Worm (Caenorhabditis elegans) whole organism, L4 larva: ENCODE results near the gene F10C1.3.

Experiments used
- F37D6.2 ChIP-seq: sonication (generic microtip); optimal IDR thresholded peaks from 2 replicates; lab custom pipeline; 2016; ENCODE audit warnings: mild to moderate bottlenecking, missing genetic modification characterization, missing compliant biosample characterization
- R02D3.7 ChIP-seq: fragments of 150-350 bp; sonication (generic microtip); optimal IDR thresholded peaks from 3 replicates; lab custom pipeline; 2014; ENCODE audit warnings: missing biosample characterization, missing genetic modification characterization
- aha-1 ChIP-seq: fragments of 150-350 bp; peaks from one replicate; lab custom pipeline; 2014; ENCODE audit warnings: missing biosample characterization, missing genetic modification characterization
- aly-2 ChIP-seq: sonication (generic microtip); optimal IDR thresholded peaks from 2 replicates; lab custom pipeline; 2018; ENCODE audit warnings: missing biosample characterization, missing genetic modification characterization
- arid-1 ChIP-seq: fragments of 200-800 bp; sonication (Bioruptor generic); conservative IDR thresholded peaks from 2 replicates; pipeline ENCODE4 v1.3.6; 2022; ENCODE audit warnings: missing genetic modification reagents, missing genetic modification characterization, missing compliant biosample characterization
- ceh-20 ChIP-seq: fragments of 200-800 bp; sonication (Bioruptor generic); IDR thresholded peaks from 2 replicates; pipeline ENCODE4 v1.3.6; 2022; ENCODE audit warnings: missing genetic modification reagents, missing genetic modification characterization, missing compliant biosample characterization
- ceh-32 ChIP-seq: sonication (generic microtip); optimal IDR thresholded peaks from 2 replicates; lab custom pipeline; 2016; ENCODE audit warnings: mild to moderate bottlenecking, missing genetic modification characterization, missing compliant biosample characterization; ENCODE audit not compliant: poor library complexity
- ceh-44 ChIP-seq: fragments of 200-800 bp; sonication (Bioruptor generic); IDR thresholded peaks from 2 replicates; pipeline ENCODE4 v1.3.6; 2022; ENCODE audit warnings: missing genetic modification reagents, missing genetic modification characterization, missing compliant biosample characterization
- daf-19 ChIP-seq: fragments of 200-800 bp; sonication (Bioruptor generic); conservative IDR thresholded peaks from 2 replicates; pipeline ENCODE4 v1.3.6; 2022; ENCODE audit warnings: missing genetic modification characterization, missing compliant biosample characterization
- daf-8 ChIP-seq: fragments of 200-800 bp; sonication (Bioruptor generic); IDR thresholded peaks from 2 replicates; pipeline ENCODE4 v1.3.6; 2022; ENCODE audit warnings: missing genetic modification characterization, missing compliant biosample characterization
- dpl-1 ChIP-seq: fragments of 150-350 bp; optimal IDR thresholded peaks from 2 replicates; lab custom pipeline; 2014; ENCODE audit warnings: missing biosample characterization, missing genetic modification reagents, missing genetic modification characterization
- dve-1 ChIP-seq: sonication (generic microtip); optimal IDR thresholded peaks from 2 replicates; lab custom pipeline; 2017; ENCODE audit warnings: antibody characterized with exemption, mild to moderate bottlenecking, missing genetic modification characterization, missing compliant biosample characterization; ENCODE audit not compliant: insufficient read depth
- fos-1 ChIP-seq: fragments of 150-350 bp; optimal IDR thresholded peaks from 2 replicates; lab custom pipeline; 2014; ENCODE audit warnings: missing biosample characterization, missing genetic modification characterization
- hif-1 ChIP-seq, 2 experiments: sonication (generic microtip); optimal IDR thresholded peaks; 2 replicates each; lab custom pipeline; 2016 to 2017; ENCODE audit warnings: missing compliant biosample characterization in 2 of 2, missing genetic modification characterization in 2 of 2, missing genetic modification reagents in 2 of 2, missing genotype in 2 of 2, mild to moderate bottlenecking in 1 of 2
- hlh-11 ChIP-seq: fragments of 200-800 bp; sonication (Bioruptor generic); optimal IDR thresholded peaks from 2 replicates; lab custom pipeline; 2018; ENCODE audit warnings: mild to moderate bottlenecking, missing genetic modification characterization, missing compliant biosample characterization
- hmg-1.1 ChIP-seq: fragments of 200-800 bp; sonication (Bioruptor generic); IDR thresholded peaks from 2 replicates; pipeline ENCODE4 v1.3.6; 2022; ENCODE audit warnings: missing genetic modification reagents, missing genetic modification characterization, missing compliant biosample characterization
- lin-15B ChIP-seq: fragments of 150-350 bp; sonication (generic microtip); optimal IDR thresholded peaks from 3 replicates; lab custom pipeline; 2014; ENCODE audit warnings: missing biosample characterization, missing genetic modification characterization
- lsy-2 ChIP-seq, 2 experiments: fragments of 150-350 bp in 1 of 2; sonication (generic microtip) in 1 of 2; optimal IDR thresholded peaks; 2 replicates each; lab custom pipeline; 2014 to 2017; ENCODE audit warnings: missing biosample characterization in 2 of 2, missing genetic modification characterization in 2 of 2
- madf-5 ChIP-seq, 2 experiments: fragments of 200-800 bp; sonication (Bioruptor generic); IDR thresholded peaks; 2 replicates each; pipeline ENCODE4 v1.3.6; 2022; ENCODE audit warnings: missing compliant biosample characterization in 2 of 2, missing genetic modification characterization in 2 of 2
- mes-2 ChIP-seq: sonication (generic microtip); optimal IDR thresholded peaks from 2 replicates; lab custom pipeline; 2016; ENCODE audit warnings: missing genotype, mild to moderate bottlenecking, missing genetic modification characterization, missing compliant biosample characterization; ENCODE audit not compliant: poor library complexity, severe bottlenecking
- mxl-2 ChIP-seq: fragments of 200-800 bp; sonication (Bioruptor generic); conservative IDR thresholded peaks from 2 replicates; pipeline ENCODE4 v1.3.6; 2022; ENCODE audit warnings: missing genetic modification reagents, missing genetic modification characterization, missing compliant biosample characterization
- nhr-102 ChIP-seq: sonication (generic microtip); optimal IDR thresholded peaks from 2 replicates; lab custom pipeline; 2016; ENCODE audit warnings: mild to moderate bottlenecking, missing genetic modification characterization, moderate library complexity, missing compliant biosample characterization
- nhr-41 ChIP-seq: fragments of 200-800 bp; sonication (Bioruptor generic); IDR thresholded peaks from 2 replicates; pipeline ENCODE4 v1.3.6; 2022; ENCODE audit warnings: missing genetic modification reagents, missing genetic modification characterization, missing compliant biosample characterization
- pha-4 ChIP-seq, 2 experiments: fragments of 150-350 bp in 1 of 2; fragments of 200-800 bp in 1 of 2; sonication (Bioruptor generic) in 1 of 2; IDR thresholded peaks in 1 of 2; optimal IDR thresholded peaks in 1 of 2; 2 replicates each; pipeline versions ENCODE4 v1.3.6 to Lab custom; 2014 to 2022; ENCODE audit warnings: missing genetic modification characterization in 2 of 2, missing genetic modification reagents in 2 of 2, missing biosample characterization in 1 of 2, missing compliant biosample characterization in 1 of 2
- snpc-4 ChIP-seq: fragments of 150-350 bp; optimal IDR thresholded peaks from 2 replicates; lab custom pipeline; 2014; ENCODE audit warnings: missing biosample characterization, missing genetic modification characterization
- spr-3 ChIP-seq: fragments of 200-800 bp; sonication (Bioruptor generic); optimal IDR thresholded peaks from 2 replicates; lab custom pipeline; 2018; ENCODE audit warnings: mild to moderate bottlenecking, missing genetic modification characterization, missing compliant biosample characterization
- unc-39 ChIP-seq: sonication (generic microtip); optimal IDR thresholded peaks from 2 replicates; lab custom pipeline; 2017; ENCODE audit warnings: missing biosample characterization, missing genetic modification characterization
- unc-62 ChIP-seq, 3 experiments: fragments of 150-350 bp in 1 of 3; sonication (generic microtip); optimal IDR thresholded peaks in 2 of 3; peaks in 1 of 3; 1 replicate in 1 of 3; 2 replicates in 2 of 3; lab custom pipeline; 2014 to 2017; ENCODE audit warnings: missing biosample characterization in 3 of 3, missing genetic modification characterization in 3 of 3, missing genetic modification reagents in 3 of 3, missing genotype in 1 of 3
- vab-7 ChIP-seq: fragments of 200-800 bp; sonication (Bioruptor generic); IDR thresholded peaks from 2 replicates; pipeline ENCODE4 v1.3.6; 2022; ENCODE audit warnings: missing genetic modification reagents, missing genetic modification characterization, missing compliant biosample characterization
- zag-1 ChIP-seq: fragments of 150-350 bp; optimal IDR thresholded peaks from 2 replicates; lab custom pipeline; 2014; ENCODE audit warnings: missing biosample characterization, missing genetic modification characterization

F10C1.3 gene

DNA sequence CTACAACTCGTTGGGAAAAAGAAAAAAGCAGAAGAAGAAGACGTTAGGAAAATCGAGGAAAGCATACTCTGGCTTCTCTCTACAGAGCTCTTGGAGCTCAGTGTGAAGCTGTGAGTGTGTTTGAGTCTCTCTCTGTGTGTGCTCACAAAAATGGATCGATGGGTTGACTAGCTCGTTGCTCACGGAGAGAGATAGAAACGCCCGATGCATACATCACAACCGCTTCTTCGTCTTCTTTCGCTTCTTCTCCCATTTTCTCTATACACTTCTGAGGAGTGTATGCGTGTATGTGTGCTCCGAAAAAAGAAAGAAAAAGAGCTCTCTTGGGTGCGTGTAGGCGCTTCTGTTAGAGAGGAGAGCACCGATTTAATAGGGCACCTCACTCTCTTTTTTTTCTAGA, 32.5 kb downstream of the F10C1.3 start (continued):
- peak in 1 of 2 experiments; percentile 37 for TF ChIP-seq hif-1 (tag; optimal IDR thresholded peaks at IDR 0.05; lab: Kevin White, UChicago)
- TF ChIP-seq dpl-1: peak; percentile 15
- no peak for TF ChIP-seq mxl-2 (GFP tag; lab: Robert Waterston, UW)
- TF ChIP-seq fos-1 (tag; lab: Kevin White, UChicago): no peak
- TF ChIP-seq lsy-2 (tag; optimal IDR thresholded peaks at IDR 0.05; lab: Kevin White, UChicago): peak; percentile 70 to 71
- no peak for TF ChIP-seq daf-8 (GFP tag; lab: Robert Waterston, UW)
- TF ChIP-seq aha-1: peak; percentile 75
- TF ChIP-seq daf-19 (GFP tag; lab: Robert Waterston, UW): peak; percentile 56; the same call in 1 of the 2 replicates
- TF ChIP-seq unc-62 (GFP tag; optimal IDR thresholded peaks at IDR 0.05 in 1 of 2; lab: Kevin White, UChicago): peak in 1 of 2 experiments; percentile 75
- no peak for TF ChIP-seq unc-62 (tag; optimal IDR thresholded peaks at IDR 0.05; lab: Kevin White, UChicago)
- TF ChIP-seq F37D6.2 (tag; lab: Kevin White, UChicago): peak; percentile 61
- TF ChIP-seq dve-1 (tag; lab: Kevin White, UChicago): no peak
- no peak for TF ChIP-seq lin-15B
- TF ChIP-seq nhr-41: no peak
- no peak for TF ChIP-seq madf-5 (GFP tag; IDR thresholded peaks at IDR 0.05; lab: Robert Waterston, UW)
- no peak for TF ChIP-seq unc-39 (tag; lab: Kevin White, UChicago)
- TF ChIP-seq ceh-32 (tag; lab: Kevin White, UChicago): no peak
- TF ChIP-seq hmg-1.1 (GFP tag; lab: Robert Waterston, UW): peak; percentile 86

DNA sequence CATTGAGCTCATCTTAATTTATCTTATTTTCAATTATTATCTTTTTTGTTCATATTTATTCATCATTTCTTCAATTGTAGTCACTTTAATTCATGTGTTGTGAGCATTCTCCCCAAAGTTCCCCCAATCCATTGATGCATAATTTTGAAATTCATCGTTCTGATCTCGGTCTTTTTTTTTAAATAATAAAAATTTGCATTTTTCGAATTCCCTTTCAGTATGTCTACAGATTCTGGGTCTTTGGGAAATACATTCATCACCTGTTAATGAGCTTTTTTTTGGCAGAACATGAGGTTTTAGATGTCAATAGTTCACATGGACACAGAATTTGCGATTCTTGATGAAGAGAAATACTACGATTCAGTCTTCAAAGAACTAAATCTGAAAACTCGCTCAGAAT, 37.7 kb downstream of the F10C1.3 start, which contains the start of gene damt-1:
Gene damt-1 (plus strand): TSS at position 301 of the 400 bp plus-strand sequence.
- peak in 1 of 2 experiments; percentile 10 for TF ChIP-seq unc-62 (GFP tag; optimal IDR thresholded peaks at IDR 0.05 in 1 of 2; lab: Kevin White, UChicago)
- TF ChIP-seq unc-62 (tag; optimal IDR thresholded peaks at IDR 0.05; lab: Kevin White, UChicago): no peak
- no peak for TF ChIP-seq aly-2 (tag; lab: Kevin White, UChicago)
- no peak for TF ChIP-seq hmg-1.1 (GFP tag; lab: Robert Waterston, UW)

DNA sequence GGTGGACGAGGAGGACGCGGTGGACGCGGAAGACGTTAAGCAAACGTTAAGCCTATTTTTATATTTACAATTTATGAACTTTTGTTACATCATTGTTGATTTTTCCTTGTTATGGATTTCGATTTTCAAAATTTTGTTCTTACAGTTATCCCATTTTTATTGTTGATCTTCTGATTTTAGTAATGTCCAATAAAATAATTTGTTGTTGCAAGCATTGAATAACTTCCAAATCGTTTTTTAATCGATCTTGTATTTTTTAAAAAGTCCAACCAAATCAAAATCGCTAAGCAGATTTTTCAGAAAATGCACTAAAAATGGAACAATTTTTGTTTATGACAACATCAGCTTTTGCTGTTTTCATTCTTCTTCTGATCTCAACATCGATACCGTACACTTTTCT, 39.7 kb downstream of the F10C1.3 start, which contains the start of gene zipt-3:
Gene zipt-3 (plus strand): TSS at position 301 of the 400 bp plus-strand sequence.
- TF ChIP-seq hlh-11 (tag; lab: Kevin White, UChicago) (no peak), nhr-102 (tag; lab: Kevin White, UChicago) (no peak), ceh-44 (GFP tag; lab: Robert Waterston, UW) (no peak), R02D3.7 (no peak), dve-1 (tag; lab: Kevin White, UChicago) (no peak), daf-19 (GFP tag; lab: Robert Waterston, UW) (no peak), snpc-4 (no peak), unc-62 (GFP tag; optimal IDR thresholded peaks at IDR 0.05 in 1 of 2; lab: Kevin White, UChicago) (no peak), unc-62 (tag; optimal IDR thresholded peaks at IDR 0.05; lab: Kevin White, UChicago) (no peak), arid-1 (GFP tag; lab: Robert Waterston, UW) (no peak), ceh-20 (no peak), zag-1 (no peak), spr-3 (GFP tag; lab: Kevin White, UChicago) (no peak), vab-7 (no peak)

DNA sequence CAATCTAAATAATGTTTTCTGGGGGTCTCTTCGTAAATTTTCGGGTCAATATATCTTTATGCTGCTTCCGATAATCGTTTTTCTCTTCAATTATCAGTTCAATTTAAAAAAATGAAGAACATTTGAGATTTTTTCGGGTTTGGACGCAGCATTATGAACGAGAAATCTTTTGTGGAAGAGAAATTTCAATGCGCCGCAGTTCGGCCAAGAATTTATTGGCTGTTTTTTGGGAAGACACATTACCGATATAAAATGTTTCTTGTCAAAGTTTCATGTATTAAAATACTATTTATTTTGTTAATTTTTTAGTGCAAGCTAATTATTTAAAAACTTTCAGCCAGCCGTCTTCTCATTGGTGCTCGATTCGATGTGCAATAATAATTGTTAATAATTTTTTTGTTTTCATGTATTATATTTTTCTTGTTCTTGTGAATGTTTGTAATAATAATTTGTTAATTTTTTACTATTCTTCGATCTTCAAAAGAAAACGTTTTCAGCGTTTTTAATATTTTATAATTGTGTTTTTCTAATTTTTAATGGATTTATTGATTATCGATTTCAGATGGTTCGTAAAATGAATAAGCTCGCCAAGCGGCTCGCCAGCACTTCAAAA, 41.7 kb downstream of the F10C1.3 start, which contains the start of the genes C18A3.10 and C18A3.3:
Gene C18A3.10 (minus strand): TSS at position 101 of the 613 bp plus-strand sequence.
Gene C18A3.3 (plus strand): TSS at position 563 of the 613 bp plus-strand sequence.
- TF ChIP-seq mes-2 (tag; lab: Kevin White, UChicago) (peak; percentile 59), pha-4 (GFP tag; IDR thresholded peaks at IDR 0.05; lab: Robert Waterston, UW) (no peak), pha-4 (tag; optimal IDR thresholded peaks at IDR 0.05; lab: Kevin White, UChicago) (no peak)
